Worm (Caenorhabditis elegans) whole organism, late embryonic: ENCODE data around the gene W08F4.10.

ENCODE experiments used
- ceh-14 ChIP-seq: sonication (generic microtip); optimal IDR thresholded peaks from 2 replicates; lab custom pipeline; 2016; ENCODE audit warnings: missing genotype, missing genetic modification characterization, missing compliant biosample characterization
- dmd-4 ChIP-seq: sonication (generic microtip); optimal IDR thresholded peaks from 2 replicates; lab custom pipeline; 2016; ENCODE audit warnings: borderline replicate concordance, missing genetic modification characterization, missing compliant biosample characterization
- fkh-10 ChIP-seq: fragments of 150-350 bp; optimal IDR thresholded peaks from 2 replicates; lab custom pipeline; 2014; ENCODE audit warnings: missing biosample characterization, missing genetic modification reagents, missing genetic modification characterization
- gmeb-2 ChIP-seq: sonication (generic microtip); optimal IDR thresholded peaks from 2 replicates; lab custom pipeline; 2016; ENCODE audit warnings: missing genetic modification characterization, inconsistent platforms, missing compliant biosample characterization
- hlh-13 ChIP-seq: fragments of 200-800 bp; sonication (Bioruptor generic); optimal IDR thresholded peaks from 2 replicates; lab custom pipeline; 2018; ENCODE audit warnings: mild to moderate bottlenecking, missing genetic modification characterization, missing compliant biosample characterization
- nhr-11 ChIP-seq: fragments of 150-350 bp; optimal IDR thresholded peaks from 2 replicates; lab custom pipeline; 2014; ENCODE audit warnings: missing biosample characterization, missing genetic modification characterization
- pax-1 ChIP-seq: fragments of 150-350 bp; optimal IDR thresholded peaks from 2 replicates; lab custom pipeline; 2014; ENCODE audit warnings: missing biosample characterization, missing genetic modification characterization
- rnt-1 ChIP-seq: sonication (generic microtip); optimal IDR thresholded peaks from 2 replicates; lab custom pipeline; 2016; ENCODE audit warnings: missing genetic modification characterization, missing compliant biosample characterization
- tbx-7 ChIP-seq: sonication (generic microtip); optimal IDR thresholded peaks from 2 replicates; lab custom pipeline; 2016; ENCODE audit warnings: missing genotype, missing genetic modification characterization, missing compliant biosample characterization

DNA sequence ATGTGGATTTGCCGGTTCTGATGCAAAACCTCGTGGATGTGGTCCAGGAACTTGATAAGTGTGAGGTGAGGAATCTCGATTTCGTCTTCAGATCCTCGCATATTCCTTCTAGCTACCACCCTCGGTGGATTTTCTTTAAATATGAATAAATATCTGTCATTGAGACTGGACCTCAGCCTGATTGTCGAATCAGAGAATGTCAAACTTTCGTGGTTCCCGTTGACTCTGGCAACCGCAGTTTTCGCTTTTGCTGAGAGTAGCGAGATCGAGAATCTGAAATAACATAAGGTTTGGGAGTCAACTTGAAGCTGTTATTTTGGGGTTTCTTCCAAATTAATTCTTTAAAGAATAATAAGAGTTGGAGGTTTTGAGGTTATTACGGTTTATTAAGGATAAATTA lies 8.4 kb downstream of the W08F4.10 start, which contains the start of gene fbxb-14:
- no peak for TF ChIP-seq nhr-11 (tag; lab: Kevin White, UChicago)
- no peak for TF ChIP-seq dmd-4 (tag; lab: Kevin White, UChicago)
- no peak for TF ChIP-seq fkh-10 (GFP tag; lab: Kevin White, UChicago)
- no peak for TF ChIP-seq rnt-1 (tag; lab: Kevin White, UChicago)
- TF ChIP-seq hlh-13 (GFP tag; lab: Kevin White, UChicago) = no peak
- TF ChIP-seq pax-1 = no peak
- TF ChIP-seq ceh-14 (tag; lab: Kevin White, UChicago) = no peak
- no peak for TF ChIP-seq gmeb-2 (tag; lab: Kevin White, UChicago)
- TF ChIP-seq tbx-7 = no peak
